Worm (Caenorhabditis elegans) whole organism, midembryonic: ENCODE data around the gene F15B9.8.

Source experiments
- klf-2 ChIP-seq: fragments of 200-800 bp; sonication (Bioruptor generic); conservative IDR thresholded peaks from 2 replicates; pipeline ENCODE4 v1.3.6; 2022; ENCODE audit warnings: missing genetic modification reagents, missing genetic modification characterization, missing compliant biosample characterization
- tab-1 ChIP-seq: fragments of 200-800 bp; sonication (Bioruptor generic); IDR thresholded peaks from 2 replicates; pipeline ENCODE4 v1.3.6; 2022; ENCODE audit warnings: missing genetic modification characterization, missing compliant biosample characterization

DNA sequence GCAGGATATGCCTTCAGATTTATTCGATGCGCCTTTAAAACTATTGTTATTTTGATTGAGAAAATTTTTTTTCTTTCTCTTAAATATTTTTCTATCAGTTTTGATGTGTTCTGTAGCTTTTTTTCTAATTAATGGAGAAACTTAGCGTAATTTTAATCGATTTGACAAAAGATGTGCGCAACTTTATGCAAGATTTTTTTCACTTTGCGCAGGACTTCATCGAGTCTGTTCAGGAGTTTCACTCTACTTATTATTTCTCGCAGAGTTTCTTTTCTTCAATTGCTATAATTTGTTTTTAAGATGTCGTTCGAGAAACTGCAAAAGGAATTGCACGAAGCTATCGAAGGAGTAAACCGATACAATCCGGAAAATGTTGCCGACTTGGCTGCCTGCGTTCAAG lies 34.7 kb upstream of the F15B9.8 start, which contains the start of gene eif-3.K:
- TF ChIP-seq tab-1 (GFP tag; lab: Robert Waterston, UW): no peak
- no peak for TF ChIP-seq klf-2
